Fruit fly (Drosophila melanogaster): ENCODE data around the gene Art6.

The Art6 gene

dm6 chr3R:13974741-13975245 is 29.2 kb upstream of the Art6 start (continued):
- TF ChIP-seq CG3032 (tag; optimal IDR thresholded peaks at IDR 0.05) (no peak), eg (GFP tag; IDR thresholded peaks at IDR 0.05) (peak; percentile 70), Eip75B (GFP tag; optimal IDR thresholded peaks at IDR 0.05) (no peak), CG11902 (GFP tag; optimal IDR thresholded peaks at IDR 0.05) (no peak), CG32006 (GFP tag; optimal IDR thresholded peaks at IDR 0.05) (no peak), Met (GFP tag; optimal IDR thresholded peaks at IDR 0.05) (no peak), CG8632 (GFP tag; optimal IDR thresholded peaks at IDR 0.05) (no peak), acj6 (GFP tag; optimal IDR thresholded peaks at IDR 0.05) (no peak), Ets21C (GFP tag; optimal IDR thresholded peaks at IDR 0.05) (no peak), CG34406 (GFP tag; optimal IDR thresholded peaks at IDR 0.05) (no peak), Lpt (GFP tag; optimal IDR thresholded peaks at IDR 0.05) (peak; percentile 42), Ets96B (tag; optimal IDR thresholded peaks at IDR 0.05) (no peak), fd59A (GFP tag; optimal IDR thresholded peaks at IDR 0.05) (no peak), CG15336 (GFP tag; IDR thresholded peaks at IDR 0.05) (peak; percentile 23; the same call in 1 of the 2 replicates), CG6808 (GFP tag; optimal IDR thresholded peaks at IDR 0.05) (no peak), CG3919 (GFP tag; optimal IDR thresholded peaks at IDR 0.05) (no peak), CG6792 (GFP tag; optimal IDR thresholded peaks at IDR 0.05) (no peak), Hr4 (GFP tag; optimal IDR thresholded peaks at IDR 0.05) (no peak), CG6276 (GFP tag; optimal IDR thresholded peaks at IDR 0.05) (no peak), lz (GFP tag; optimal IDR thresholded peaks at IDR 0.05) (no peak), CG11294 (GFP tag; IDR thresholded peaks at IDR 0.05) (no peak), net (GFP tag; optimal IDR thresholded peaks at IDR 0.05) (no peak), Hr39 (GFP tag; optimal IDR thresholded peaks at IDR 0.05) (no peak), pdm3 (GFP tag; optimal IDR thresholded peaks at IDR 0.05) (no peak), Sox14 (GFP tag; optimal IDR thresholded peaks at IDR 0.05) (no peak), dsx (GFP tag; optimal IDR thresholded peaks at IDR 0.05; ENCODE audit: poor library complexity, severe bottlenecking) (no peak), CG6163 (GFP tag; IDR thresholded peaks at IDR 0.05) (peak; percentile 51; the same call in 2 of the 3 replicates), Smox (GFP tag; optimal IDR thresholded peaks at IDR 0.05) (no peak), CG8319 (GFP tag; optimal IDR thresholded peaks at IDR 0.05) (no peak), topi (GFP tag; optimal IDR thresholded peaks at IDR 0.05) (no peak), CG1621 (tag; optimal IDR thresholded peaks at IDR 0.05) (no peak), vri (GFP tag; optimal IDR thresholded peaks at IDR 0.05) (peak; percentile 13)

- no peak for TF ChIP-seq CG31627 (GFP tag; optimal IDR thresholded peaks at IDR 0.05)
- TF ChIP-seq cyc (GFP tag; optimal IDR thresholded peaks at IDR 0.05): no peak
- TF ChIP-seq Met (GFP tag; optimal IDR thresholded peaks at IDR 0.05): no peak
- TF ChIP-seq CG3032 (tag; optimal IDR thresholded peaks at IDR 0.05): no peak
- no peak for TF ChIP-seq achi (GFP tag; optimal IDR thresholded peaks at IDR 0.05)
- TF ChIP-seq CG3919 (GFP tag; optimal IDR thresholded peaks at IDR 0.05): no peak
- TF ChIP-seq CG8319 (GFP tag; optimal IDR thresholded peaks at IDR 0.05): no peak
- TF ChIP-seq Ets96B (tag; optimal IDR thresholded peaks at IDR 0.05): no peak
- TF ChIP-seq Eip75B (GFP tag; optimal IDR thresholded peaks at IDR 0.05): no peak
These were observed 27.0 kb upstream of the Art6 start for dm6 chr3R:13972653-13973052.

- TF ChIP-seq CG6854 (GFP tag; optimal IDR thresholded peaks at IDR 0.05) (no peak), CG6276 (GFP tag; optimal IDR thresholded peaks at IDR 0.05) (no peak), dac (GFP tag; optimal IDR thresholded peaks at IDR 0.05) (no peak), Ets21C (GFP tag; optimal IDR thresholded peaks at IDR 0.05) (no peak), achi (GFP tag; optimal IDR thresholded peaks at IDR 0.05) (peak; percentile 17), vri (GFP tag; optimal IDR thresholded peaks at IDR 0.05) (no peak), Lpt (GFP tag; optimal IDR thresholded peaks at IDR 0.05) (no peak), CG8632 (GFP tag; optimal IDR thresholded peaks at IDR 0.05) (peak; percentile 25), CG32006 (GFP tag; optimal IDR thresholded peaks at IDR 0.05) (no peak), CG10669 (GFP tag; optimal IDR thresholded peaks at IDR 0.05) (no peak), CG8119 (GFP tag; IDR thresholded peaks at IDR 0.05) (0 out of 3 replicates have a peak, but pooled peaks have one; percentile 31), CG11762 (GFP tag; optimal IDR thresholded peaks at IDR 0.05; ENCODE audit: insufficient read depth) (no peak), CG1621 (tag; optimal IDR thresholded peaks at IDR 0.05) (no peak), OdsH (GFP tag; optimal IDR thresholded peaks at IDR 0.05) (no peak), Ets96B (tag; optimal IDR thresholded peaks at IDR 0.05) (no peak), pdm3 (GFP tag; optimal IDR thresholded peaks at IDR 0.05) (no peak), acj6 (GFP tag; optimal IDR thresholded peaks at IDR 0.05) (no peak), CG7368 (GFP tag; optimal IDR thresholded peaks at IDR 0.05) (no peak), net (GFP tag; optimal IDR thresholded peaks at IDR 0.05) (no peak), Sox14 (GFP tag; optimal IDR thresholded peaks at IDR 0.05) (no peak), dsx (GFP tag; optimal IDR thresholded peaks at IDR 0.05; ENCODE audit: poor library complexity, severe bottlenecking) (no peak), CG11294 (GFP tag; IDR thresholded peaks at IDR 0.05) (no peak), Met (GFP tag; optimal IDR thresholded peaks at IDR 0.05) (no peak), CG3919 (GFP tag; optimal IDR thresholded peaks at IDR 0.05) (no peak), ss (GFP tag; optimal IDR thresholded peaks at IDR 0.05) (no peak), Sox102F (GFP tag; optimal IDR thresholded peaks at IDR 0.05) (no peak)
These were observed 26.3 kb upstream of the Art6 start for dm6 chr3R:13971728-13972448.

All from whole organism, prepupa.